Worm (Caenorhabditis elegans): Measurements from ENCODE around the gene ZK813.5.

ce11 chrX:3440308-3440707 is 10.7 kb downstream of the ZK813.5 start:
- TF ChIP-seq hmbx-1 (tag; optimal IDR thresholded peaks at IDR 0.05) (no peak), tbx-37 (GFP tag; conservative IDR thresholded peaks at IDR 0.05) (no peak), ceh-13 (GFP tag; optimal IDR thresholded peaks at IDR 0.05) (no peak), scrt-1 (GFP tag; IDR thresholded peaks at IDR 0.05) (no peak), ama-1 (optimal IDR thresholded peaks at IDR 0.05) (no peak), flt-1 (GFP tag; IDR thresholded peaks at IDR 0.05) (no peak), ets-7 (tag; optimal IDR thresholded peaks at IDR 0.05) (no peak), hnd-1 (tag; optimal IDR thresholded peaks at IDR 0.05) (no peak), sea-1 (GFP tag; conservative IDR thresholded peaks at IDR 0.05) (no peak), tra-4 (tag; optimal IDR thresholded peaks at IDR 0.05) (no peak), tbx-11 (GFP tag; IDR thresholded peaks at IDR 0.05) (no peak), F13C5.2 (tag; optimal IDR thresholded peaks at IDR 0.05) (no peak), aly-1 (tag; optimal IDR thresholded peaks at IDR 0.05) (no peak)

Data from whole organism, early embryonic.